Fruit fly (Drosophila melanogaster) S2 (cell line): Measurements from ENCODE around the gene CG9698.

ENCODE experiments used
- CG8478 ChIP-seq: fragments of >200 bp; optimal IDR thresholded peaks from 2 replicates; lab custom pipeline; 2018
- CTCF ChIP-seq, 2 experiments: fragments of >200 bp; optimal IDR thresholded peaks; 2 replicates each; lab custom pipeline; 2018

- no peak for TF ChIP-seq CG8478
- TF ChIP-seq CTCF (optimal IDR thresholded peaks at IDR 0.05; lab: Kevin White, UChicago): no peak
These were observed 39.8 kb upstream of the CG9698 start for dm6 chr3R:30474667-30475213.
